Fruit fly (Drosophila melanogaster): ENCODE results near the gene Phae1.

The Phae1 gene

DNA sequence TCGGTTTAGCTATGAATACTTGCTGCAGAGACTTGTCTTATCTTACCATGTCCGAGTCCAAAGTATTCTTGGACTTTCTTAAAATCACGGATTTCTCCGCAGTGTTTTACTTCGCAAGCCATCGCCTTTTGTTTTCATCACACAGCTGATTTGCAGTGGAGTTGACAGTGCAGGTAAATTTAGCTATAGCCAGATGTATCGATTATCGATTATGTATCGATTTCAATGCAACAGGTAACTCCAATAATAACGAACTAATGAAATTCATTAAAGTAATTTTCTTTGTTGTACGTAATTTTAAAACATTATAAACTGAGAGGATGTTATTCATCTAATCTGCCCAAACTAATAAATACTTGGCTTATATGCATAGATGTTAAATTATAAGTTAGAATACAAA, 46.2 kb upstream of the Phae1 start, which contains the start of gene Rab3-GAP (continued):
- TF ChIP-seq CG31627 (GFP tag; optimal IDR thresholded peaks at IDR 0.05), result peak; percentile 30
- no peak for TF ChIP-seq CG1621 (tag; optimal IDR thresholded peaks at IDR 0.05)
- no peak for TF ChIP-seq CG32006 (GFP tag; optimal IDR thresholded peaks at IDR 0.05)
- no peak for TF ChIP-seq pdm3 (GFP tag; optimal IDR thresholded peaks at IDR 0.05)
- no peak for TF ChIP-seq CG15336 (GFP tag; IDR thresholded peaks at IDR 0.05)
- TF ChIP-seq CG7368 (GFP tag; optimal IDR thresholded peaks at IDR 0.05), result no peak
- TF ChIP-seq CG11762 (GFP tag; optimal IDR thresholded peaks at IDR 0.05; ENCODE audit: insufficient read depth), result no peak
- no peak for TF ChIP-seq Met (GFP tag; optimal IDR thresholded peaks at IDR 0.05)
- TF ChIP-seq Sox102F (GFP tag; optimal IDR thresholded peaks at IDR 0.05), result no peak
- no peak for TF ChIP-seq cyc (GFP tag; optimal IDR thresholded peaks at IDR 0.05)
- no peak for TF ChIP-seq Hr38 (GFP tag; optimal IDR thresholded peaks at IDR 0.05)
- no peak for TF ChIP-seq svp (GFP tag)
- TF ChIP-seq CG6808 (GFP tag; optimal IDR thresholded peaks at IDR 0.05), result no peak
- TF ChIP-seq ss (GFP tag; optimal IDR thresholded peaks at IDR 0.05), result no peak
- TF ChIP-seq Blimp-1 (GFP tag; optimal IDR thresholded peaks at IDR 0.05), result no peak
- TF ChIP-seq CG3919 (GFP tag; optimal IDR thresholded peaks at IDR 0.05), result no peak
- TF ChIP-seq CG6163 (GFP tag; IDR thresholded peaks at IDR 0.05), result no peak; the same call in 2 of the 3 replicates
- TF ChIP-seq OdsH (GFP tag; optimal IDR thresholded peaks at IDR 0.05), result no peak
- peak; percentile 35 for TF ChIP-seq lz (GFP tag; optimal IDR thresholded peaks at IDR 0.05)
- TF ChIP-seq spab (GFP tag; optimal IDR thresholded peaks at IDR 0.05), result no peak
- no peak for TF ChIP-seq Gug (GFP tag; IDR thresholded peaks at IDR 0.05)
- TF ChIP-seq CG10669 (GFP tag; optimal IDR thresholded peaks at IDR 0.05), result no peak
- TF ChIP-seq Hr39 (GFP tag; optimal IDR thresholded peaks at IDR 0.05), result no peak

DNA sequence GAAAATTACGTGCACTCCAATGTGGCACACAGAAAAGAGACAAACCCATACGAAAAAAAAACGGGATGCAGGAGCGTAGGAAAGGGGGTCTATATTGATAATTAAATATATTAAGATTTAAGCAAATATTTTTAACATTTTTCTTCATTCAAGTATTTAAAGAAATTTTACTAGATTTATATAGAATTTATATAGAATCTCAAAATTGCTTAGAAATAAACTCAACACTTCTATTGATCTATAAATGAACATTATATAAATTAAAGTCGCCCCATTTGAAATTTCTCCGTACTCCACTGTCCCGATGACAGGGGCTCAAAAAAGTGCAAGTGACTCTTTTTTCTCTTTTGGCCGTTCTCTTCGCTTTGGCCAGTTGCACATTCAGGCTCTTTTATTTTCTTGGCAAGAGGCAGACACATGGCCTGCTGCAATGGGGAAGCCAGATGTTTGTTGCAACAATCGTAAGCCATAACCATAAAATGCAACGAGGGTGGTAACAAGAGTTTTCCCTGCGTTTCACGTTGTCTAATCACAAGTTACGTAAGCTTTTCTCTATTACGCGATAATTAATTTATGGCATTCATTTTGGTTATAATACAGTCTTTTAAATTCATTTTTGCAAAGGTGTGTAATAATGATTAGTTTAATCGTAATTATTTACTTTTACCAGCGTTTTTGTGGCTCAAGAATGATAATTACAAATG, 43.4 kb upstream of the Phae1 start:
- TF ChIP-seq dac (GFP tag; optimal IDR thresholded peaks at IDR 0.05) (peak; percentile 98), CG6808 (GFP tag; optimal IDR thresholded peaks at IDR 0.05) (peak; percentile 90), CG11902 (GFP tag; optimal IDR thresholded peaks at IDR 0.05) (peak; percentile 70), CG3919 (GFP tag; optimal IDR thresholded peaks at IDR 0.05) (peak; percentile 93), Gug (GFP tag; IDR thresholded peaks at IDR 0.05) (peak; percentile 94), Sox15 (GFP tag; optimal IDR thresholded peaks at IDR 0.05) (peak; percentile 66), eg (GFP tag; IDR thresholded peaks at IDR 0.05) (peak; percentile 96), CG31627 (GFP tag; optimal IDR thresholded peaks at IDR 0.05) (peak; percentile 36), Ets96B (tag; optimal IDR thresholded peaks at IDR 0.05) (peak; percentile 91), CG10631 (GFP tag; optimal IDR thresholded peaks at IDR 0.05) (peak; percentile 94), fd59A (GFP tag; optimal IDR thresholded peaks at IDR 0.05) (peak; percentile 76), CG3032 (tag; optimal IDR thresholded peaks at IDR 0.05) (peak; percentile 94), OdsH (GFP tag; optimal IDR thresholded peaks at IDR 0.05) (peak; percentile 95), CG8632 (GFP tag; optimal IDR thresholded peaks at IDR 0.05) (peak; percentile 89), CG10669 (GFP tag; optimal IDR thresholded peaks at IDR 0.05) (peak; percentile 85), CG11762 (GFP tag; optimal IDR thresholded peaks at IDR 0.05; ENCODE audit: insufficient read depth) (peak; percentile 88), Smox (GFP tag; optimal IDR thresholded peaks at IDR 0.05) (peak; percentile 72), fd85E (GFP tag; optimal IDR thresholded peaks at IDR 0.05) (peak; percentile 49), CG1621 (tag; optimal IDR thresholded peaks at IDR 0.05) (peak; percentile 67), pdm3 (GFP tag; optimal IDR thresholded peaks at IDR 0.05) (peak; percentile 84), Lpt (GFP tag; optimal IDR thresholded peaks at IDR 0.05) (peak; percentile 97), CG11294 (GFP tag; IDR thresholded peaks at IDR 0.05) (peak; percentile 87), CG34406 (GFP tag; optimal IDR thresholded peaks at IDR 0.05) (peak; percentile 90), topi (GFP tag; optimal IDR thresholded peaks at IDR 0.05) (peak; percentile 71), CG6276 (GFP tag; optimal IDR thresholded peaks at IDR 0.05) (peak; percentile 97), ss (GFP tag; optimal IDR thresholded peaks at IDR 0.05) (peak; percentile 91 to 92), Hr39 (GFP tag; optimal IDR thresholded peaks at IDR 0.05) (peak; percentile 41), acj6 (GFP tag; optimal IDR thresholded peaks at IDR 0.05) (peak; percentile 93), salr (GFP tag; optimal IDR thresholded peaks at IDR 0.05) (peak; percentile 55 to 98), Eip78C (GFP tag) (peak; percentile 97), Ets21C (GFP tag; optimal IDR thresholded peaks at IDR 0.05) (peak; percentile 43), Hr38 (GFP tag; optimal IDR thresholded peaks at IDR 0.05) (no peak), svp (GFP tag) (no peak), esn (GFP tag; optimal IDR thresholded peaks at IDR 0.05) (peak; percentile 87), achi (GFP tag; optimal IDR thresholded peaks at IDR 0.05) (peak; percentile 95), CG7368 (GFP tag; optimal IDR thresholded peaks at IDR 0.05) (peak; percentile 84), CG6854 (GFP tag; optimal IDR thresholded peaks at IDR 0.05) (peak; percentile 69), spab (GFP tag; optimal IDR thresholded peaks at IDR 0.05) (peak; percentile 87), CG8119 (GFP tag; IDR thresholded peaks at IDR 0.05) (peak; percentile 99)
